Worm (Caenorhabditis elegans) whole organism, L1 larva: ENCODE measurements around the gene ZK1236.5.

Experiments
- C16A3.4 ChIP-seq: fragments of 150-350 bp; optimal IDR thresholded peaks from 2 replicates; lab custom pipeline; 2014; ENCODE audit warnings: missing biosample characterization, missing genetic modification characterization
- F16B12.6 ChIP-seq: fragments of 150-350 bp; optimal IDR thresholded peaks from 2 replicates; lab custom pipeline; 2014; ENCODE audit warnings: missing biosample characterization, missing genetic modification characterization
- alr-1 ChIP-seq: fragments of 200-800 bp; sonication (Bioruptor generic); optimal IDR thresholded peaks from 2 replicates; lab custom pipeline; 2018; ENCODE audit warnings: borderline replicate concordance, mild to moderate bottlenecking, missing genetic modification characterization, missing compliant biosample characterization
- aly-2 ChIP-seq: fragments of 150-350 bp; optimal IDR thresholded peaks from 2 replicates; lab custom pipeline; 2014; ENCODE audit warnings: missing biosample characterization, missing genetic modification characterization
- ceh-82 ChIP-seq, 3 experiments: fragments of 150-350 bp in 1 of 3; sonication (generic microtip) in 2 of 3; optimal IDR thresholded peaks; 2 replicates each; lab custom pipeline; 2014 to 2017; ENCODE audit warnings: missing biosample characterization in 3 of 3, missing genetic modification characterization in 3 of 3
- dsc-1 ChIP-seq: sonication (generic microtip); optimal IDR thresholded peaks from 2 replicates; lab custom pipeline; 2016; ENCODE audit warnings: mild to moderate bottlenecking, missing genetic modification characterization, missing compliant biosample characterization
- efl-1 ChIP-seq, 4 experiments: fragments of 150-350 bp; optimal IDR thresholded peaks in 3 of 4; peaks in 1 of 4; 1 replicate in 1 of 4; 2 replicates in 3 of 4; lab custom pipeline; 2014; ENCODE audit warnings: missing biosample characterization in 2 of 4, missing genetic modification characterization in 2 of 4, missing genetic modification reagents in 2 of 4
- egl-27 ChIP-seq, 2 experiments: fragments of 150-350 bp in 1 of 2; sonication (generic microtip); optimal IDR thresholded peaks; 3 replicates each; lab custom pipeline; 2017 to 2018; ENCODE audit warnings: missing biosample characterization in 2 of 2, missing genetic modification characterization in 2 of 2, missing genetic modification reagents in 2 of 2
- elt-2 ChIP-seq: sonication (generic microtip); optimal IDR thresholded peaks from 2 replicates; lab custom pipeline; 2016; ENCODE audit warnings: missing genetic modification characterization, mild to moderate bottlenecking, inconsistent platforms, missing compliant biosample characterization, missing genetic modification reagents
- elt-3 ChIP-seq, 6 experiments: fragments of 150-350 bp in 1 of 6; sonication (generic microtip); optimal IDR thresholded peaks; 2 replicates each; lab custom pipeline; 2017 to 2018; ENCODE audit warnings: missing biosample characterization in 6 of 6, missing genetic modification characterization in 6 of 6, inconsistent platforms in 1 of 6
- ets-5 ChIP-seq: fragments of 200-800 bp; sonication (Bioruptor generic); IDR thresholded peaks from 2 replicates; pipeline ENCODE4 v1.3.6; 2022; ENCODE audit warnings: missing genetic modification characterization, missing compliant biosample characterization
- fkh-4 ChIP-seq: sonication (generic microtip); optimal IDR thresholded peaks from 2 replicates; lab custom pipeline; 2016; ENCODE audit warnings: missing compliant biosample characterization, missing genetic modification characterization, borderline replicate concordance
- fkh-8 ChIP-seq: sonication (generic microtip); optimal IDR thresholded peaks from 2 replicates; lab custom pipeline; 2016; ENCODE audit warnings: mild to moderate bottlenecking, missing genetic modification characterization, missing compliant biosample characterization
- hlh-4 ChIP-seq: sonication (generic microtip); optimal IDR thresholded peaks from 2 replicates; lab custom pipeline; 2016; ENCODE audit warnings: mild to moderate bottlenecking, missing genetic modification characterization, missing compliant biosample characterization
- isw-1 ChIP-seq: fragments of 200-800 bp; sonication (Bioruptor generic); IDR thresholded peaks from 2 replicates; pipeline ENCODE4 v1.3.6; 2022; ENCODE audit warnings: missing genetic modification characterization, missing compliant biosample characterization
- jun-1 ChIP-seq: fragments of 150-350 bp; optimal IDR thresholded peaks from 2 replicates; lab custom pipeline; 2014; ENCODE audit warnings: missing biosample characterization, missing genetic modification reagents, missing genetic modification characterization
- lin-14 ChIP-seq: fragments of 200-800 bp; sonication (Bioruptor generic); optimal IDR thresholded peaks from 2 replicates; lab custom pipeline; 2018; ENCODE audit warnings: mild to moderate bottlenecking, missing genetic modification characterization, moderate library complexity, missing compliant biosample characterization
- lin-15B ChIP-seq: fragments of 150-350 bp; sonication (generic microtip); optimal IDR thresholded peaks from 3 replicates; lab custom pipeline; 2014; ENCODE audit warnings: missing biosample characterization, missing genetic modification characterization
- lir-3 ChIP-seq: sonication (generic microtip); optimal IDR thresholded peaks from 2 replicates; lab custom pipeline; 2016; ENCODE audit warnings: mild to moderate bottlenecking, missing genetic modification characterization, moderate library complexity, missing compliant biosample characterization; ENCODE audit not compliant: poor library complexity
- mab-9 ChIP-seq: fragments of 200-800 bp; sonication (Bioruptor generic); IDR thresholded peaks from 2 replicates; pipeline ENCODE4 v1.3.6; 2022; ENCODE audit warnings: missing genetic modification reagents, missing genetic modification characterization, missing compliant biosample characterization
- mdl-1 ChIP-seq, 2 experiments: fragments of 150-350 bp; optimal IDR thresholded peaks; 2 replicates each; lab custom pipeline; 2014 to 2017; ENCODE audit warnings: missing biosample characterization in 2 of 2, missing genetic modification characterization in 2 of 2, inconsistent platforms in 1 of 2
- mef-2 ChIP-seq: fragments of 150-350 bp; optimal IDR thresholded peaks from 2 replicates; lab custom pipeline; 2014; ENCODE audit warnings: missing biosample characterization, missing genetic modification characterization
- nhr-11 ChIP-seq: fragments of 150-350 bp; optimal IDR thresholded peaks from 2 replicates; lab custom pipeline; 2014; ENCODE audit warnings: missing biosample characterization, missing genetic modification characterization
- nhr-12 ChIP-seq: sonication (generic microtip); optimal IDR thresholded peaks from 2 replicates; lab custom pipeline; 2017; ENCODE audit warnings: missing biosample characterization, missing genetic modification characterization
- nhr-19 ChIP-seq: fragments of 200-800 bp; sonication (Bioruptor generic); conservative IDR thresholded peaks from 2 replicates; pipeline ENCODE4 v1.3.6; 2022; ENCODE audit warnings: missing genetic modification characterization, missing compliant biosample characterization
- nhr-237 ChIP-seq: fragments of 150-350 bp; optimal IDR thresholded peaks from 2 replicates; lab custom pipeline; 2014; ENCODE audit warnings: missing biosample characterization, missing genetic modification characterization
- nhr-47 ChIP-seq: sonication (generic microtip); optimal IDR thresholded peaks from 2 replicates; lab custom pipeline; 2016; ENCODE audit warnings: mild to moderate bottlenecking, missing genetic modification characterization, moderate library complexity, missing compliant biosample characterization
- nhr-71 ChIP-seq: sonication (generic microtip); optimal IDR thresholded peaks from 2 replicates; lab custom pipeline; 2016; ENCODE audit warnings: mild to moderate bottlenecking, missing genetic modification characterization, moderate library complexity, missing compliant biosample characterization
- nhr-76 ChIP-seq: sonication (generic microtip); optimal IDR thresholded peaks from 2 replicates; lab custom pipeline; 2017; ENCODE audit warnings: missing biosample characterization, missing genetic modification characterization
- nhr-84 ChIP-seq: sonication (generic microtip); optimal IDR thresholded peaks from 2 replicates; lab custom pipeline; 2017; ENCODE audit warnings: missing biosample characterization, missing genetic modification characterization
- nhr-85 ChIP-seq: sonication (generic microtip); peaks from one replicate; lab custom pipeline; 2016; ENCODE audit warnings: missing genetic modification characterization, inconsistent platforms, missing compliant biosample characterization
- pag-3 ChIP-seq: sonication (generic microtip); optimal IDR thresholded peaks from 2 replicates; lab custom pipeline; 2017; ENCODE audit warnings: missing genetic modification characterization, mild to moderate bottlenecking, missing compliant biosample characterization, antibody characterized with exemption, borderline replicate concordance; ENCODE audit not compliant: insufficient read depth
- pax-3 ChIP-seq: fragments of 200-800 bp; sonication (Bioruptor generic); optimal IDR thresholded peaks from 2 replicates; lab custom pipeline; 2018; ENCODE audit warnings: mild to moderate bottlenecking, missing genetic modification characterization, moderate library complexity, missing compliant biosample characterization
- pqm-1 ChIP-seq: sonication (generic microtip); optimal IDR thresholded peaks from 3 replicates; lab custom pipeline; 2017; ENCODE audit warnings: missing biosample characterization, missing genetic modification characterization
- rnt-1 ChIP-seq: sonication (generic microtip); optimal IDR thresholded peaks from 2 replicates; lab custom pipeline; 2016; ENCODE audit warnings: mild to moderate bottlenecking, missing genetic modification characterization, moderate library complexity, missing compliant biosample characterization
- snpc-4 ChIP-seq: fragments of 150-350 bp; optimal IDR thresholded peaks from 2 replicates; lab custom pipeline; 2014; ENCODE audit warnings: missing biosample characterization, missing genetic modification characterization
- sox-4 ChIP-seq: sonication (generic microtip); optimal IDR thresholded peaks from 2 replicates; lab custom pipeline; 2016; ENCODE audit warnings: missing genetic modification characterization, missing compliant biosample characterization
- sptf-1 ChIP-seq: fragments of 150-350 bp; optimal IDR thresholded peaks from 2 replicates; lab custom pipeline; 2014; ENCODE audit warnings: missing biosample characterization, missing genetic modification characterization
- tbx-2 ChIP-seq: sonication (generic microtip); optimal IDR thresholded peaks from 2 replicates; lab custom pipeline; 2016; ENCODE audit warnings: missing genetic modification characterization, missing compliant biosample characterization
- tlp-1 ChIP-seq: fragments of 150-350 bp; optimal IDR thresholded peaks from 2 replicates; lab custom pipeline; 2014; ENCODE audit warnings: missing biosample characterization, missing genetic modification characterization
- unc-130 ChIP-seq: fragments of 150-350 bp; optimal IDR thresholded peaks from 2 replicates; lab custom pipeline; 2017; ENCODE audit warnings: missing biosample characterization, missing genetic modification characterization, inconsistent platforms
- unc-30 ChIP-seq: sonication (generic microtip); optimal IDR thresholded peaks from 2 replicates; lab custom pipeline; 2017; ENCODE audit warnings: missing biosample characterization, missing genetic modification characterization
- unc-62 ChIP-seq: fragments of 150-350 bp; optimal IDR thresholded peaks from 2 replicates; lab custom pipeline; 2014; ENCODE audit warnings: missing biosample characterization, missing genetic modification reagents, missing genetic modification characterization
- unc-86 ChIP-seq: sonication (generic microtip); optimal IDR thresholded peaks from 2 replicates; lab custom pipeline; 2016; ENCODE audit warnings: missing genetic modification characterization, missing compliant biosample characterization
- unc-98 ChIP-seq: fragments of 200-800 bp; sonication (Bioruptor generic); IDR thresholded peaks from 2 replicates; pipeline ENCODE4 v1.3.6; 2022; ENCODE audit warnings: missing genetic modification characterization, missing compliant biosample characterization
- xbp-1 ChIP-seq: sonication (generic microtip); optimal IDR thresholded peaks from 2 replicates; lab custom pipeline; 2016; ENCODE audit warnings: missing genetic modification characterization, missing compliant biosample characterization
- zip-4 ChIP-seq: fragments of 200-800 bp; sonication (Bioruptor generic); optimal IDR thresholded peaks from 2 replicates; lab custom pipeline; 2018; ENCODE audit warnings: mild to moderate bottlenecking, missing genetic modification characterization, moderate library complexity, missing compliant biosample characterization
- ztf-4 ChIP-seq: fragments of 150-350 bp; optimal IDR thresholded peaks from 2 replicates; lab custom pipeline; 2014; ENCODE audit warnings: missing biosample characterization, missing genetic modification characterization

The ZK1236.5 gene

DNA sequence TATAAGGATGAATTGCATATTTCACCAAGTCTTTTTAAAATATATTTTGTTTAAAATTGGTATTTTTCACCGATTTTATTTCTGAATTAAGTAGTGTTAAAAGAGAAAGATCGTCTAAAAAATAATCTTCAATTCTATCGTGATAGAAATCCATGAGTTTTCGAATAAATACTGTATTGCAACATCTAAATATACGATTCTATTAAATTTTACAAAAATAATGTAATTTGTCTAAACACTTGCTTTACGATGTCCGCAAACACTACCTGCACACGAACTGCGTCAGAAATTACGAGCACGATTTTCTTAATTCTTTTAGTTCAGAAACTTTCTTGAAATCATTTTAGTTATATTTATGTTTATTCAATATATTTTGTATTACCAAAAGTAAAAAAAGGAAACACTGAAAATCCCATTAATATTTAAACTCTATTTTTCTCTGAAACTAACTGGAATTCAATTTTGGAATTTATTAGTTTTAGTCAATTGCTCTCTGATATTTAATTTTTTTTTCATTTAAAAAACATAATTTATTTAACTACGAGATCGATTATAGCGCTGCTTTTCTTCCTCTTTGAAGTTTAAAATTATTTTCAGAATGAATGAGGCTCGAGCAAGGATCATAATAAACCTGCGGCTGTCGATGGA, 17.3 kb upstream of the ZK1236.5 start, which contains the start of gene mrpl-32 (continued):
- TF ChIP-seq jun-1 (tag; lab: Kevin White, UChicago) (no peak), nhr-237 (tag; lab: Kevin White, UChicago) (no peak), C16A3.4 (tag; lab: Kevin White, UChicago) (no peak), sox-4 (tag; lab: Kevin White, UChicago) (no peak), unc-30 (tag; lab: Kevin White, UChicago) (no peak)

DNA sequence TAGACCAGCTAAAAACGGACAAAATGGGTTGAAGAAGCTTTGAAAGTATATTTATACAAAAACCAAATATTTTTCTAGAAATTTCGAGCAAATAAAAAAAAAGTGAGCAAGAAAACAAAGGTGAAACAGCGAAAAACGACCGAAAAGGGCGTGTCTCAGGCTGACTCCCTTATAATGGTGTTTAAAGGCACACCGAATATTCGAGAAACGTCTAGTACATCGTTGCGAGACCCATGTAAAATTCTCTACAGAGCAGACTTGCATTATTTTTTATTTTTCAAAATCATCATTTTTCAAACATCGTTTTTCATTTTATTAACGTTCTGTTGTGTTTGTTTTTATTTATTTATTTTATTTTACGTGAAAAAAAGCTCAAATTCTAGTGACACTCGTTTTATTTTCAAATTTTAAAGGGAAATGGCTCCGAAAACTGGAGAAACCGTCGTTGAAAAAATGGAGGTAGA, 15.0 kb upstream of the ZK1236.5 start, which contains the start of gene rpn-3:
rpn-3 (plus strand) TSS at position 414 of the 464 bp plus-strand sequence.
- TF ChIP-seq efl-1 (optimal IDR thresholded peaks at IDR 0.05; lab: Kevin White, UChicago) (peak; percentile 93 to 95), efl-1 (GFP tag; optimal IDR thresholded peaks at IDR 0.05 in 1 of 2; lab: Kevin White, UChicago) (peak; percentile 87 to 98), sptf-1 (tag; lab: Kevin White, UChicago) (no peak), tlp-1 (tag; lab: Kevin White, UChicago) (no peak), nhr-85 (tag; lab: Kevin White, UChicago) (peak; percentile 96), unc-86 (peak; percentile 95), nhr-84 (tag; lab: Kevin White, UChicago) (no peak), F16B12.6 (tag; lab: Kevin White, UChicago) (peak; percentile 23), aly-2 (tag; lab: Kevin White, UChicago) (peak; percentile 99), unc-98 (GFP tag; lab: Robert Waterston, UW) (peak; percentile 65; the same call in 1 of the 2 replicates), egl-27 (tag; optimal IDR thresholded peaks at IDR 0.05; lab: Kevin White, UChicago) (peak in 1 of 2 experiments; percentile 30), sox-4 (tag; lab: Kevin White, UChicago) (peak; percentile 78), fkh-8 (tag; lab: Kevin White, UChicago) (peak; percentile 99), mef-2 (tag; lab: Kevin White, UChicago) (peak; percentile 69), pag-3 (tag; lab: Kevin White, UChicago) (peak; percentile 77), lin-15B (peak; percentile 96), rnt-1 (tag; lab: Kevin White, UChicago) (peak; percentile 93), pax-3 (tag; lab: Kevin White, UChicago) (peak; percentile 89), mab-9 (peak; percentile 96), lin-14 (peak; percentile 98), unc-62 (GFP tag; lab: Kevin White, UChicago) (no peak), alr-1 (no peak), dsc-1 (peak; percentile 98), ceh-82 (tag; optimal IDR thresholded peaks at IDR 0.05; lab: Kevin White, UChicago) (peak; percentile 97 to 99 (median 98)), mdl-1 (tag; optimal IDR thresholded peaks at IDR 0.05; lab: Kevin White, UChicago) (peak in 1 of 2 experiments; percentile 85), xbp-1 (tag; lab: Kevin White, UChicago) (peak; percentile 96), nhr-76 (peak; percentile 61), fkh-4 (tag; lab: Kevin White, UChicago) (peak; percentile 64), nhr-11 (tag; lab: Kevin White, UChicago) (peak; percentile 93), snpc-4 (peak; percentile 88), nhr-47 (peak; percentile 98), unc-130 (tag; lab: Kevin White, UChicago) (peak; percentile 98), elt-2 (tag; lab: Kevin White, UChicago) (peak; percentile 75), ztf-4 (tag; lab: Kevin White, UChicago) (peak; percentile 98), ets-5 (no peak), tbx-2 (tag; lab: Kevin White, UChicago) (peak; percentile 96), pqm-1 (peak; percentile 53), zip-4 (GFP tag; lab: Kevin White, UChicago) (peak; percentile 89), nhr-12 (tag; lab: Kevin White, UChicago) (no peak), nhr-237 (tag; lab: Kevin White, UChicago) (peak; percentile 97), nhr-71 (peak; percentile 98), unc-30 (tag; lab: Kevin White, UChicago) (no peak), isw-1 (GFP tag; lab: Robert Waterston, UW) (peak; percentile 98), elt-3 (tag; optimal IDR thresholded peaks at IDR 0.05; lab: Kevin White, UChicago) (peak in 5 of 6 experiments; percentile 27 to 95 (median 90)), hlh-4 (tag; lab: Kevin White, UChicago) (no peak), C16A3.4 (tag; lab: Kevin White, UChicago) (peak; percentile 99), nhr-19 (peak; percentile 97), lir-3 (tag; lab: Kevin White, UChicago) (peak; percentile 82)
